Fruit fly (Drosophila melanogaster): Measurements from ENCODE around the gene vex.

The vex gene

dm6 chrX:10966978-10967731 lies 72.5 kb downstream of the vex start, which contains the start of gene C901 (continued):
- no peak for TF ChIP-seq Camta (GFP tag; optimal IDR thresholded peaks at IDR 0.05)
- TF ChIP-seq CG10321 (GFP tag; IDR thresholded peaks at IDR 0.05), result no peak
- no peak for TF ChIP-seq CG11085 (GFP tag; IDR thresholded peaks at IDR 0.05)
- no peak for TF ChIP-seq Sry-δ (GFP tag; optimal IDR thresholded peaks at IDR 0.05)
- no peak for TF ChIP-seq Pdp1 (GFP tag; optimal IDR thresholded peaks at IDR 0.05)
- TF ChIP-seq CkIIα-i1 (GFP tag; IDR thresholded peaks at IDR 0.05), result no peak
- TF ChIP-seq Asciz (GFP tag; optimal IDR thresholded peaks at IDR 0.05), result peak; percentile 67
- peak; percentile 78 for TF ChIP-seq CG15269 (tag; optimal IDR thresholded peaks at IDR 0.05)
- TF ChIP-seq dmrt11E (tag; optimal IDR thresholded peaks at IDR 0.05), result peak; percentile 63
- no peak for TF ChIP-seq Max (GFP tag; optimal IDR thresholded peaks at IDR 0.05)
- no peak for TF ChIP-seq Hr39 (optimal IDR thresholded peaks at IDR 0.05)
- peak; percentile 21; the same call in 1 of the 2 replicates for TF ChIP-seq Atf6 (GFP tag; IDR thresholded peaks at IDR 0.05)
- TF ChIP-seq Dll (GFP tag; IDR thresholded peaks at IDR 0.05; ENCODE audit: partially characterized antibody), result no peak
- TF ChIP-seq CG17612 (GFP tag; IDR thresholded peaks at IDR 0.05), result no peak
- no peak for TF ChIP-seq CG15073 (GFP tag; optimal IDR thresholded peaks at IDR 0.05)
- no peak for TF ChIP-seq CG16863 (GFP tag; optimal IDR thresholded peaks at IDR 0.05)
- no peak for TF ChIP-seq CG18011 (GFP tag; optimal IDR thresholded peaks at IDR 0.05)
- TF ChIP-seq nom (GFP tag; optimal IDR thresholded peaks at IDR 0.05), result no peak
- peak; percentile 61 for TF ChIP-seq sisA (GFP tag; IDR thresholded peaks at IDR 0.05)
- no peak for TF ChIP-seq Dbx (GFP tag; IDR thresholded peaks at IDR 0.05)
- peak; percentile 38 for TF ChIP-seq CG6813 (GFP tag; optimal IDR thresholded peaks at IDR 0.05)
- peak; percentile 76 for TF ChIP-seq trem (tag; optimal IDR thresholded peaks at IDR 0.05)
- no peak for TF ChIP-seq yki (optimal IDR thresholded peaks at IDR 0.05)
- TF ChIP-seq CG17568 (GFP tag; optimal IDR thresholded peaks at IDR 0.05), result no peak
- TF ChIP-seq btn (GFP tag; optimal IDR thresholded peaks at IDR 0.05), result no peak
- TF ChIP-seq CG4820 (GFP tag; optimal IDR thresholded peaks at IDR 0.05), result peak; percentile 38
- no peak for TF ChIP-seq amos (GFP tag; IDR thresholded peaks at IDR 0.05; ENCODE audit: partially characterized antibody)
- TF ChIP-seq Nf-YB (GFP tag; optimal IDR thresholded peaks at IDR 0.05), result peak; percentile 52
- TF ChIP-seq odd (GFP tag; optimal IDR thresholded peaks at IDR 0.05), result peak; percentile 43
- TF ChIP-seq CG13624 (GFP tag; optimal IDR thresholded peaks at IDR 0.05), result no peak
- no peak for TF ChIP-seq CG4328 (GFP tag; optimal IDR thresholded peaks at IDR 0.05)
- no peak for TF ChIP-seq wek (GFP tag; optimal IDR thresholded peaks at IDR 0.05)
- TF ChIP-seq grau (tag; optimal IDR thresholded peaks at IDR 0.05), result peak; percentile 79
- TF ChIP-seq CG8924 (tag; optimal IDR thresholded peaks at IDR 0.05), result peak; percentile 80
- TF ChIP-seq CG9797 (GFP tag; optimal IDR thresholded peaks at IDR 0.05), result no peak
- peak; percentile 68 for TF ChIP-seq croc (GFP tag; conservative IDR thresholded peaks at IDR 0.05)
- no peak for TF ChIP-seq ash1 (GFP tag; optimal IDR thresholded peaks at IDR 0.05)
- TF ChIP-seq hth (optimal IDR thresholded peaks at IDR 0.05), result no peak
- no peak for TF ChIP-seq CG14965 (GFP tag; optimal IDR thresholded peaks at IDR 0.05; ENCODE audit: borderline replicate concordance)
- TF ChIP-seq CG1602 (GFP tag; optimal IDR thresholded peaks at IDR 0.05), result peak; percentile 53
- TF ChIP-seq D19A (tag; optimal IDR thresholded peaks at IDR 0.05), result peak; percentile 79
- TF ChIP-seq fd102C (GFP tag; optimal IDR thresholded peaks at IDR 0.05), result no peak
- TF ChIP-seq onecut (GFP tag; IDR thresholded peaks at IDR 0.05), result peak; percentile 60
- peak; percentile 63 for TF ChIP-seq stc (GFP tag; IDR thresholded peaks at IDR 0.05)
- peak; percentile 86 for TF ChIP-seq CG18262 (tag; optimal IDR thresholded peaks at IDR 0.05)
- TF ChIP-seq CG15696 (tag; optimal IDR thresholded peaks at IDR 0.05), result peak; percentile 27
- TF ChIP-seq CG7963 (GFP tag; IDR thresholded peaks at IDR 0.05; ENCODE audit: partially characterized antibody), result no peak
- no peak for TF ChIP-seq aop (GFP tag; IDR thresholded peaks at IDR 0.05)
- TF ChIP-seq CG14860 (GFP tag; IDR thresholded peaks at IDR 0.05; ENCODE audit: partially characterized antibody), result no peak
- TF ChIP-seq CG5180 (GFP tag; optimal IDR thresholded peaks at IDR 0.05), result peak; percentile 36

Measured in whole organism, embryonic.